Fruit fly (Drosophila melanogaster) whole organism, embryonic: ENCODE results near the gene Ttc19.
A peak's percentile ranks its signal among the peaks of the same experiment; 100 is the strongest.

Experiments
- Aef1 ChIP-seq: fragments of 200-800 bp; sonication (Bioruptor generic); IDR thresholded peaks from 3 replicates; pipeline ENCODE4 v1.3.6; 2022; ENCODE audit warnings: missing biosample characterization, missing genetic modification characterization
- CG10959 ChIP-seq: fragments of 200-800 bp; sonication (Bioruptor generic); IDR thresholded peaks from 2 replicates; pipeline ENCODE4 v1.3.6; 2022; ENCODE audit warnings: missing biosample characterization, missing genetic modification characterization
- CG11093 ChIP-seq: fragments of 200-800 bp; sonication (Bioruptor generic); IDR thresholded peaks from 3 replicates; pipeline ENCODE4 v1.3.6; 2022; ENCODE audit warnings: missing biosample characterization, missing genetic modification characterization
- CG11695 ChIP-seq: fragments of 200-800 bp; sonication (Bioruptor generic); IDR thresholded peaks from 3 replicates; pipeline ENCODE4 v1.3.6; 2022; ENCODE audit warnings: missing biosample characterization, missing genetic modification characterization
- CG12299 ChIP-seq: fragments of 200-800 bp; sonication (Bioruptor generic); optimal IDR thresholded peaks from 2 replicates; lab custom pipeline; 2018; ENCODE audit warnings: missing biosample characterization, mild to moderate bottlenecking, missing genetic modification characterization
- CG12391 ChIP-seq: fragments of 200-800 bp; sonication (Bioruptor generic); optimal IDR thresholded peaks from 3 replicates; lab custom pipeline; 2018; ENCODE audit warnings: missing biosample characterization, mild to moderate bottlenecking, missing genetic modification characterization, moderate library complexity
- CG12744 ChIP-seq: fragments of 200-800 bp; sonication (Bioruptor generic); optimal IDR thresholded peaks from 2 replicates; lab custom pipeline; 2016; ENCODE audit warnings: missing biosample characterization, missing genetic modification characterization
- CG14667 ChIP-seq: fragments of 200-800 bp; sonication (Bioruptor generic); IDR thresholded peaks from 2 replicates; pipeline ENCODE4 v1.3.6; 2022; ENCODE audit warnings: missing biosample characterization, missing genetic modification characterization
- CG2875 ChIP-seq: fragments of 200-800 bp; sonication (Bioruptor generic); optimal IDR thresholded peaks from 2 replicates; lab custom pipeline; 2017; ENCODE audit warnings: missing biosample characterization, mild to moderate bottlenecking, missing genetic modification characterization, missing genetic modification reagents
- CG32532 ChIP-seq: fragments of 200-800 bp; sonication (Bioruptor generic); IDR thresholded peaks from 2 replicates; pipeline ENCODE4 v1.3.6; 2022; ENCODE audit warnings: missing biosample characterization, missing genetic modification characterization
- CG34376 ChIP-seq: fragments of 200-800 bp; sonication (Bioruptor generic); optimal IDR thresholded peaks from 2 replicates; lab custom pipeline; 2018; ENCODE audit warnings: missing biosample characterization, mild to moderate bottlenecking, missing genetic modification characterization
- CG4707 ChIP-seq: fragments of 200-800 bp; sonication (Bioruptor generic); optimal IDR thresholded peaks from 2 replicates; lab custom pipeline; 2018; ENCODE audit warnings: missing biosample characterization, mild to moderate bottlenecking, missing genetic modification characterization, moderate library complexity
- CG6683 ChIP-seq: fragments of 200-800 bp; sonication (Bioruptor generic); optimal IDR thresholded peaks from 2 replicates; lab custom pipeline; 2017; ENCODE audit warnings: missing biosample characterization, mild to moderate bottlenecking, missing genetic modification characterization, missing genetic modification reagents
- CG7556 ChIP-seq: fragments of 200-800 bp; sonication (Bioruptor generic); optimal IDR thresholded peaks from 2 replicates; lab custom pipeline; 2017; ENCODE audit warnings: missing biosample characterization, mild to moderate bottlenecking, missing genetic modification characterization
- CG8089 ChIP-seq: fragments of 200-800 bp; sonication (Bioruptor generic); optimal IDR thresholded peaks from 3 replicates; lab custom pipeline; 2016; ENCODE audit warnings: missing biosample characterization, missing genetic modification characterization
- CG8924 ChIP-seq: fragments of 200-800 bp; optimal IDR thresholded peaks from 3 replicates; lab custom pipeline; 2019; ENCODE audit warnings: missing biosample characterization, mild to moderate bottlenecking, missing genetic modification characterization, moderate library complexity
- CG9609 ChIP-seq: fragments of 200-800 bp; sonication (Bioruptor generic); optimal IDR thresholded peaks from 3 replicates; lab custom pipeline; 2016; ENCODE audit warnings: missing biosample characterization, missing genetic modification characterization
- H15 ChIP-seq: fragments of 200-800 bp; sonication (Bioruptor generic); IDR thresholded peaks from 3 replicates; pipeline ENCODE4 v1.3.6; 2022; ENCODE audit warnings: missing biosample characterization, missing genetic modification characterization
- HLHmδ ChIP-seq: fragments of 200-800 bp; sonication (Bioruptor generic); optimal IDR thresholded peaks from 2 replicates; lab custom pipeline; 2018; ENCODE audit warnings: missing biosample characterization, mild to moderate bottlenecking, missing genetic modification characterization, moderate library complexity
- Hr3 ChIP-seq: fragments of 200-800 bp; sonication (Bioruptor generic); optimal IDR thresholded peaks from 3 replicates; lab custom pipeline; 2016; ENCODE audit warnings: missing biosample characterization, missing genetic modification characterization
- NK7.1 ChIP-seq: fragments of 200-800 bp; sonication (Bioruptor generic); optimal IDR thresholded peaks from 3 replicates; lab custom pipeline; 2016; ENCODE audit warnings: missing biosample characterization, missing genetic modification characterization
- Nf-YC ChIP-seq: fragments of 200-800 bp; optimal IDR thresholded peaks from 3 replicates; lab custom pipeline; 2019; ENCODE audit warnings: missing biosample characterization, mild to moderate bottlenecking, missing genetic modification characterization, moderate library complexity
- Oli ChIP-seq: fragments of 200-800 bp; sonication (Bioruptor generic); optimal IDR thresholded peaks from 2 replicates; lab custom pipeline; 2018; ENCODE audit warnings: missing biosample characterization, mild to moderate bottlenecking, missing genetic modification characterization, moderate library complexity
- Pdp1 ChIP-seq, 2 experiments: fragments of 200-800 bp; sonication (Bioruptor generic); optimal IDR thresholded peaks; 3 replicates each; lab custom pipeline; 2016; ENCODE audit warnings: missing biosample characterization in 2 of 2, missing genetic modification characterization in 2 of 2, mild to moderate bottlenecking in 1 of 2, moderate library complexity in 1 of 2
- Sry-β ChIP-seq: fragments of 200-800 bp; sonication (Bioruptor generic); optimal IDR thresholded peaks from 2 replicates; lab custom pipeline; 2018; ENCODE audit warnings: missing biosample characterization, mild to moderate bottlenecking, missing genetic modification characterization, moderate library complexity
- Taf1 ChIP-seq: fragments of 200-800 bp; sonication (Bioruptor generic); IDR thresholded peaks from 2 replicates; pipeline ENCODE4 v1.3.6; 2022; ENCODE audit warnings: missing biosample characterization, missing genetic modification characterization
- ara ChIP-seq: fragments of 200-800 bp; sonication (Bioruptor generic); IDR thresholded peaks from 2 replicates; pipeline ENCODE4 v1.3.6; 2022; ENCODE audit warnings: missing biosample characterization, missing genetic modification characterization
- az2 ChIP-seq: fragments of 200-800 bp; sonication (Bioruptor generic); optimal IDR thresholded peaks from 3 replicates; lab custom pipeline; 2016; ENCODE audit warnings: missing biosample characterization, missing genetic modification characterization
- corto ChIP-seq: fragments of 200-800 bp; sonication (Bioruptor generic); optimal IDR thresholded peaks from 2 replicates; lab custom pipeline; 2016; ENCODE audit warnings: missing biosample characterization, mild to moderate bottlenecking, missing genetic modification characterization, moderate library complexity
- dan ChIP-seq: fragments of 200-800 bp; sonication (Bioruptor generic); IDR thresholded peaks from 2 replicates; pipeline ENCODE4 v1.3.6; 2022; ENCODE audit warnings: missing biosample characterization, missing genetic modification characterization
- danr ChIP-seq: fragments of 200-800 bp; sonication (Bioruptor generic); IDR thresholded peaks from 2 replicates; pipeline ENCODE4 v1.3.6; 2022; ENCODE audit warnings: missing biosample characterization, missing genetic modification characterization
- dpn ChIP-seq, 2 experiments: fragments of 200-800 bp; sonication (Bioruptor generic); optimal IDR thresholded peaks; 3 replicates each; lab custom pipeline; 2016; ENCODE audit warnings: missing biosample characterization in 2 of 2, missing genetic modification characterization in 2 of 2
- esg ChIP-seq: fragments of 200-800 bp; sonication (Bioruptor generic); conservative IDR thresholded peaks from 2 replicates; pipeline ENCODE4 v1.3.6; 2022; ENCODE audit warnings: missing biosample characterization, missing genetic modification characterization
- hth ChIP-seq: fragments of >200 bp; optimal IDR thresholded peaks from 2 replicates; lab custom pipeline; 2017; ENCODE audit warnings: inconsistent platforms
- maf-S ChIP-seq: fragments of 200-800 bp; sonication (Bioruptor generic); optimal IDR thresholded peaks from 2 replicates; lab custom pipeline; 2016; ENCODE audit warnings: missing biosample characterization, missing genetic modification characterization
- pan ChIP-seq, 4 experiments: fragments of >200 bp in 3 of 4; fragments of 200-800 bp in 1 of 4; sonication (Bioruptor generic) in 1 of 4; optimal IDR thresholded peaks in 3 of 4; IDR thresholded peaks in 1 of 4; 2 replicates each; pipeline versions ENCODE4 v1.3.6 to Lab custom; 2017 to 2022; ENCODE audit warnings: missing biosample characterization in 2 of 4, missing genetic modification characterization in 2 of 4, mixed read lengths in 1 of 4
- pfk ChIP-seq: fragments of 200-800 bp; sonication (Bioruptor generic); optimal IDR thresholded peaks from 2 replicates; lab custom pipeline; 2018; ENCODE audit warnings: missing biosample characterization, mild to moderate bottlenecking, missing genetic modification characterization, moderate library complexity
- pros ChIP-seq: fragments of 200-800 bp; sonication (Bioruptor generic); optimal IDR thresholded peaks from 3 replicates; lab custom pipeline; 2019; ENCODE audit warnings: missing biosample characterization, mild to moderate bottlenecking, missing genetic modification characterization, moderate library complexity
- pzg ChIP-seq: fragments of 200-800 bp; sonication (Bioruptor generic); optimal IDR thresholded peaks from 3 replicates; lab custom pipeline; 2018; ENCODE audit warnings: missing biosample characterization, mild to moderate bottlenecking, missing genetic modification characterization, moderate library complexity
- ro ChIP-seq: fragments of 200-800 bp; sonication (Bioruptor generic); IDR thresholded peaks from 2 replicates; pipeline ENCODE4 v1.3.6; 2022; ENCODE audit warnings: missing biosample characterization, missing genetic modification characterization
- run ChIP-seq: fragments of 200-800 bp; sonication (Bioruptor generic); optimal IDR thresholded peaks from 3 replicates; lab custom pipeline; 2018; ENCODE audit warnings: missing biosample characterization, mild to moderate bottlenecking, missing genetic modification characterization
- sc ChIP-seq, 3 experiments: fragments of >200 bp in 2 of 3; fragments of 200-800 bp in 1 of 3; sonication (Bioruptor generic) in 1 of 3; optimal IDR thresholded peaks; 2 replicates in 2 of 3; 3 replicates in 1 of 3; lab custom pipeline; 2017; ENCODE audit warnings: mild to moderate bottlenecking in 1 of 3, missing biosample characterization in 1 of 3, missing genetic modification characterization in 1 of 3, missing genetic modification reagents in 1 of 3
- schlank ChIP-seq: fragments of 200-800 bp; sonication (Bioruptor generic); optimal IDR thresholded peaks from 2 replicates; lab custom pipeline; 2018; ENCODE audit warnings: missing biosample characterization, mild to moderate bottlenecking, missing genetic modification characterization
- slbo ChIP-seq: fragments of 200-800 bp; sonication (Bioruptor generic); IDR thresholded peaks from 2 replicates; pipeline ENCODE4 v1.3.6; 2022; ENCODE audit warnings: missing biosample characterization, missing genetic modification characterization
- slou ChIP-seq: fragments of 200-800 bp; sonication (Bioruptor generic); optimal IDR thresholded peaks from 3 replicates; lab custom pipeline; 2016; ENCODE audit warnings: missing biosample characterization, missing genetic modification characterization
- tna ChIP-seq: fragments of 200-800 bp; sonication (Bioruptor generic); IDR thresholded peaks from 2 replicates; pipeline ENCODE4 v1.3.6; 2022; ENCODE audit warnings: missing biosample characterization, missing genetic modification characterization; ENCODE audit not compliant: partially characterized antibody
- trem ChIP-seq: fragments of 200-800 bp; optimal IDR thresholded peaks from 3 replicates; lab custom pipeline; 2019; ENCODE audit warnings: missing biosample characterization, mild to moderate bottlenecking, missing genetic modification characterization, moderate library complexity
- unpg ChIP-seq: fragments of 200-800 bp; sonication (Bioruptor generic); optimal IDR thresholded peaks from 3 replicates; lab custom pipeline; 2018; ENCODE audit warnings: missing biosample characterization, mild to moderate bottlenecking, missing genetic modification characterization, moderate library complexity
- wdn ChIP-seq: fragments of 200-800 bp; sonication (Bioruptor generic); IDR thresholded peaks from 2 replicates; pipeline ENCODE4 v1.3.6; 2022; ENCODE audit warnings: missing biosample characterization, missing genetic modification characterization
- zen ChIP-seq: fragments of 200-800 bp; sonication (Bioruptor generic); optimal IDR thresholded peaks from 3 replicates; lab custom pipeline; 2018; ENCODE audit warnings: missing biosample characterization, mild to moderate bottlenecking, missing genetic modification characterization, moderate library complexity

The Ttc19 gene

DNA sequence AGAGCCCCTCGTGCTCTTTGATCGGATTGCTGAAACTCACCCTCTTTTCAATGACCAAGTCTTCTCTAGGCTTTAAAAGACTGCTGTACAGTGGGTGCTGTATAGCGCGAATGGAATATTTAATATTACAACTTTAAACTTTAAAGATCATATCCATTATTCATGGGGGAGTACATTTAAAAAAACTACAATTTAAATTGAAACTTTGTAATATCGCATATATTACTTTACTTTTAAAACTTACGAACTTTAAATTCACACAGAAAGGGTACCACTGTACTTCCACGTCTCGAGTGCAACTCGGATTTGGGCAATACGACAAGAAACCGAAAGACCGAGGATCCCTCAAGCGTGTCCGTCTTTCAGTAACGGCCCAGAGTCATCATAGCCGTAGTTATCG is 14.0 kb upstream of the Ttc19 start, which contains the start of gene Phlpp (continued):
- TF ChIP-seq CG7556 (GFP tag; lab: Kevin White, UChicago): peak; percentile 25
- no peak for TF ChIP-seq corto (GFP tag; lab: Kevin White, UChicago)
- no peak for TF ChIP-seq pan (optimal IDR thresholded peaks at IDR 0.05; lab: Kevin White, UChicago)
- TF ChIP-seq pan (GFP tag; optimal IDR thresholded peaks at IDR 0.05 in 1 of 2, IDR thresholded peaks at IDR 0.05 in 1 of 2): peak in 1 of 2 experiments; percentile 58
- peak; percentile 35; the same call in 1 of the 2 replicates for TF ChIP-seq CG14667 (GFP tag; lab: Robert Waterston, UW)
- no peak for TF ChIP-seq CG6683 (GFP tag; lab: Kevin White, UChicago)
- TF ChIP-seq wdn: no peak
- TF ChIP-seq ro: no peak
- no peak for TF ChIP-seq CG12744 (GFP tag; lab: Kevin White, UChicago)
- peak; percentile 31 for TF ChIP-seq unpg
- TF ChIP-seq sc (optimal IDR thresholded peaks at IDR 0.05; lab: Kevin White, UChicago): no peak
- TF ChIP-seq sc (GFP tag; optimal IDR thresholded peaks at IDR 0.05; lab: Kevin White, UChicago): no peak
- TF ChIP-seq Nf-YC (tag; lab: Kevin White, UChicago): no peak
- TF ChIP-seq CG2875 (GFP tag; lab: Kevin White, UChicago): peak; percentile 23
- TF ChIP-seq slou (GFP tag; lab: Kevin White, UChicago): no peak
- no peak for TF ChIP-seq CG8089
- peak; percentile 36 for TF ChIP-seq az2 (GFP tag; lab: Kevin White, UChicago)
- TF ChIP-seq CG4707 (GFP tag; lab: Kevin White, UChicago): peak; percentile 61
- TF ChIP-seq Aef1 (GFP tag; lab: Robert Waterston, UW): peak; percentile 18; the same call in 1 of the 3 replicates
- no peak for TF ChIP-seq hth (lab: Kevin White, UChicago)
- TF ChIP-seq esg (GFP tag; lab: Robert Waterston, UW): peak; percentile 45
- TF ChIP-seq pzg: no peak
- peak; percentile 4 for TF ChIP-seq Hr3 (GFP tag; lab: Kevin White, UChicago)
- TF ChIP-seq maf-S (GFP tag; lab: Kevin White, UChicago): peak; percentile 3
- no peak for TF ChIP-seq HLHmδ (GFP tag; lab: Kevin White, UChicago)
- TF ChIP-seq Taf1 (GFP tag; lab: Robert Waterston, UW): no peak
- TF ChIP-seq pfk (GFP tag; lab: Kevin White, UChicago): no peak
- peak; percentile 51 for TF ChIP-seq zen (tag; lab: Kevin White, UChicago)
- TF ChIP-seq pros (GFP tag; lab: Kevin White, UChicago): peak; percentile 45
- peak; percentile 38; the same call in 1 of the 3 replicates for TF ChIP-seq CG11093
- TF ChIP-seq tna (GFP tag; lab: Robert Waterston, UW): no peak
- peak; percentile 40; the same call in 1 of the 3 replicates for TF ChIP-seq H15
- TF ChIP-seq CG32532 (GFP tag; lab: Robert Waterston, UW): peak; percentile 40; the same call in 1 of the 2 replicates
- TF ChIP-seq CG11695 (GFP tag; lab: Robert Waterston, UW): peak; percentile 61; the same call in 2 of the 3 replicates
- peak; percentile 2 to 5 for TF ChIP-seq dpn (GFP tag; optimal IDR thresholded peaks at IDR 0.05; lab: Kevin White, UChicago)
- peak; percentile 45 for TF ChIP-seq Oli (tag; lab: Kevin White, UChicago)
- no peak for TF ChIP-seq slbo (GFP tag; lab: Robert Waterston, UW)
- TF ChIP-seq danr: no peak
- TF ChIP-seq run (tag; lab: Kevin White, UChicago): no peak
- peak; percentile 60 for TF ChIP-seq trem
- TF ChIP-seq ara: peak; percentile 75; the same call in 1 of the 2 replicates
- no peak for TF ChIP-seq CG12299 (tag; lab: Kevin White, UChicago)
- TF ChIP-seq CG10959 (GFP tag; lab: Robert Waterston, UW): peak; percentile 71
- TF ChIP-seq schlank (tag; lab: Kevin White, UChicago): no peak
- TF ChIP-seq CG12391 (tag; lab: Kevin White, UChicago): peak; percentile 41
- TF ChIP-seq NK7.1: no peak
- TF ChIP-seq dan: no peak
- TF ChIP-seq CG34376: no peak
- peak; percentile 40 for TF ChIP-seq CG8924 (tag; lab: Kevin White, UChicago)
- no peak for TF ChIP-seq CG9609 (GFP tag; lab: Kevin White, UChicago)
- peak in 1 of 2 experiments; percentile 58 for TF ChIP-seq Pdp1 (GFP tag; optimal IDR thresholded peaks at IDR 0.05; lab: Kevin White, UChicago)
- no peak for TF ChIP-seq Sry-β
